Worm (Caenorhabditis elegans) whole organism, L4 larva: ENCODE data around the gene ZK637.15.

Experiments used
- T20F7.1 ChIP-seq: fragments of 200-800 bp; sonication (Bioruptor generic); optimal IDR thresholded peaks from 2 replicates; lab custom pipeline; 2018; ENCODE audit warnings: mild to moderate bottlenecking, missing genetic modification characterization, missing compliant biosample characterization
- aly-2 ChIP-seq: sonication (generic microtip); optimal IDR thresholded peaks from 2 replicates; lab custom pipeline; 2018; ENCODE audit warnings: missing biosample characterization, missing genetic modification characterization
- ama-1 ChIP-seq: fragments of 150-350 bp; optimal IDR thresholded peaks from 2 replicates; lab custom pipeline; 2014; ENCODE audit warnings: inconsistent platforms, mixed read lengths
- hmg-1.1 ChIP-seq: fragments of 200-800 bp; sonication (Bioruptor generic); IDR thresholded peaks from 2 replicates; pipeline ENCODE4 v1.3.6; 2022; ENCODE audit warnings: missing genetic modification reagents, missing genetic modification characterization, missing compliant biosample characterization
- lin-15B ChIP-seq: fragments of 150-350 bp; sonication (generic microtip); optimal IDR thresholded peaks from 3 replicates; lab custom pipeline; 2014; ENCODE audit warnings: missing biosample characterization, missing genetic modification characterization
- lin-29 ChIP-seq: fragments of 200-800 bp; sonication (Bioruptor generic); IDR thresholded peaks from 2 replicates; pipeline ENCODE4 v1.3.6; 2022; ENCODE audit warnings: missing genetic modification reagents, missing genetic modification characterization, missing compliant biosample characterization
- lsy-2 ChIP-seq, 2 experiments: fragments of 150-350 bp in 1 of 2; sonication (generic microtip) in 1 of 2; optimal IDR thresholded peaks; 2 replicates each; lab custom pipeline; 2014 to 2017; ENCODE audit warnings: missing biosample characterization in 2 of 2, missing genetic modification characterization in 2 of 2
- madf-9 ChIP-seq: fragments of 200-800 bp; sonication (Bioruptor generic); conservative IDR thresholded peaks from 2 replicates; pipeline ENCODE4 v1.3.6; 2022; ENCODE audit warnings: missing genetic modification reagents, missing genetic modification characterization, missing compliant biosample characterization
- mdl-1 ChIP-seq, 2 experiments: fragments of 150-350 bp in 1 of 2; sonication (generic microtip) in 1 of 2; optimal IDR thresholded peaks; 2 replicates each; lab custom pipeline; 2014 to 2017; ENCODE audit warnings: missing biosample characterization in 2 of 2, missing genetic modification characterization in 2 of 2
- nhr-25 ChIP-seq: sonication (generic microtip); optimal IDR thresholded peaks from 2 replicates; lab custom pipeline; 2017; ENCODE audit warnings: missing genetic modification characterization, mild to moderate bottlenecking, missing compliant biosample characterization, antibody characterized with exemption, moderate library complexity, borderline replicate concordance; ENCODE audit not compliant: insufficient read depth
- nhr-28 ChIP-seq: fragments of 150-350 bp; optimal IDR thresholded peaks from 2 replicates; lab custom pipeline; 2014; ENCODE audit warnings: missing biosample characterization, missing genetic modification characterization
- unc-130 ChIP-seq: sonication (generic microtip); optimal IDR thresholded peaks from 2 replicates; lab custom pipeline; 2016; ENCODE audit warnings: missing genetic modification reagents, missing genetic modification characterization, missing compliant biosample characterization
- zfp-3 ChIP-seq: fragments of 200-800 bp; sonication (Bioruptor generic); conservative IDR thresholded peaks from 2 replicates; pipeline ENCODE4 v1.3.6; 2022; ENCODE audit warnings: missing genetic modification reagents, missing genetic modification characterization, missing compliant biosample characterization

DNA sequence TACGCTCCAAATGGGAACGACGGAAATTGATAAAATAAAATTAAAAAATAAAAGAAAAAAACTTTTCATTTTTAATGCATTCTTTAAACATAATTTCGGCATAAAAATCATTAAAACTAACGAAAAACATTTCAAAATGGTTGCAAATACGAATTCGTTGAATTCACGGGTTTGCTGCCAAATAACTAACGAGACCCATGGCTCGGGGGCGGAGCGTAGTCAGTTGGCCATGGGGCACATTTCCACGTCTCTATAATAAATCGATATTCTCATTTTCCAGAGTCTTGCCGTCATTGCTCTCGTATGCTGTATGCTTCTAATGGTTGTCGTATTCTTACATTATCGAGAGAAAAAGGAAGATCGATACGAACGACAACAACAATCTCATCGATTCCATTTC, 26.4 kb upstream of the ZK637.15 start, which contains the start of gene ZK637.4:
- TF ChIP-seq ama-1 (no peak), nhr-28 (tag; lab: Kevin White, UChicago) (no peak), zfp-3 (GFP tag; lab: Robert Waterston, UW) (no peak), lsy-2 (tag; optimal IDR thresholded peaks at IDR 0.05; lab: Kevin White, UChicago) (no peak), lin-29 (GFP tag; lab: Robert Waterston, UW) (no peak), T20F7.1 (GFP tag; lab: Kevin White, UChicago) (no peak), madf-9 (no peak), lin-15B (no peak), mdl-1 (tag; optimal IDR thresholded peaks at IDR 0.05; lab: Kevin White, UChicago) (no peak), unc-130 (GFP tag; lab: Kevin White, UChicago) (no peak), nhr-25 (tag; lab: Kevin White, UChicago) (no peak), hmg-1.1 (GFP tag; lab: Robert Waterston, UW) (no peak), aly-2 (tag; lab: Kevin White, UChicago) (no peak)
